Worm (Caenorhabditis elegans): ENCODE measurements around the gene mltn-8.

- TF ChIP-seq F13C5.2 (tag; optimal IDR thresholded peaks at IDR 0.05) (no peak), tbx-11 (GFP tag; IDR thresholded peaks at IDR 0.05) (no peak), ama-1 (optimal IDR thresholded peaks at IDR 0.05) (no peak), hmg-4 (GFP tag; optimal IDR thresholded peaks at IDR 0.05) (no peak), pes-1 (GFP tag; IDR thresholded peaks at IDR 0.05) (no peak), scrt-1 (GFP tag; IDR thresholded peaks at IDR 0.05) (no peak), aly-1 (tag; optimal IDR thresholded peaks at IDR 0.05) (no peak), sea-1 (GFP tag; conservative IDR thresholded peaks at IDR 0.05) (no peak), ceh-13 (GFP tag; optimal IDR thresholded peaks at IDR 0.05) (no peak), B0310.2 (tag; optimal IDR thresholded peaks at IDR 0.05) (no peak), ceh-36 (tag; optimal IDR thresholded peaks at IDR 0.05) (no peak)
These were observed 49.5 kb downstream of the mltn-8 start, which contains the start of gene abt-4 for ce11 chrV:330625-331024.

Data from whole organism, early embryonic.